Fruit fly (Drosophila melanogaster): ENCODE measurements around the gene boi.

Gene boi

DNA sequence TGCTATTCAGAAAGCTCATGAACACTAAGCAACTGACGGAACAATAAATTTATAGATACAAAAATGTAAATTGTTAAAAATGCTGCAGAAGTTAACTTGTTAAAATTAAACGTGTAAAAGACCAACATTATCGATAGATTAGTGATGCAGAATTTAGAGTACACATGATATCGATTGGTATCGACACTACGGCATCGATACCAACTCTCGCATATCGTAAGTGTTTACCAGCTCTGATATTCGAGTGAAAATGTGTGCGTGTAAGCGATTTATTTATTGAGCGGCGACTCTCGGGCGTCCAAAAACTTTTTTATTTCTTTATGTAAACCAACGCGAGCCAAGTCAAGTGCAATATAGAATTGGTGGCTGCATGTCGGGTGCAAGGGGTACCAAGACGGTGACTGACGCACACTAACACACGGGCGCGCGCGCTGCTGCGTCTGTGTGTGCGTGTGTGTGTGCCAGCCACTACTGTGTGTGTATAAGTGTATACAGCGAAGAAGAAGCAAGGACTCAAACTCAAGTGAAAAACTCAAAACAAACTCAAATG lies 22.0 kb downstream of the boi start, which contains the start of gene z (continued):
- no peak for TF ChIP-seq Hmr (GFP tag; optimal IDR thresholded peaks at IDR 0.05)
- TF ChIP-seq CG2875 (GFP tag; optimal IDR thresholded peaks at IDR 0.05) = no peak
- no peak for TF ChIP-seq CG1602 (GFP tag; optimal IDR thresholded peaks at IDR 0.05)
- peak; percentile 83 for TF ChIP-seq sens (GFP tag)
- TF ChIP-seq insv (GFP tag; optimal IDR thresholded peaks at IDR 0.05) = no peak
- peak; percentile 30 for TF ChIP-seq CG12391 (tag; optimal IDR thresholded peaks at IDR 0.05)
- TF ChIP-seq Fer3 (tag; optimal IDR thresholded peaks at IDR 0.05) = no peak
- no peak for TF ChIP-seq Atf-2 (GFP tag; optimal IDR thresholded peaks at IDR 0.05)
- TF ChIP-seq Drgx (GFP tag; IDR thresholded peaks at IDR 0.05) = no peak
- no peak for TF ChIP-seq fd64A (GFP tag; optimal IDR thresholded peaks at IDR 0.05)
- no peak for TF ChIP-seq CG7372 (GFP tag; IDR thresholded peaks at IDR 0.05)
- TF ChIP-seq Aef1 (GFP tag; IDR thresholded peaks at IDR 0.05) = no peak
- no peak for TF ChIP-seq fru (optimal IDR thresholded peaks at IDR 0.05)
- peak; percentile 31 for TF ChIP-seq lilli (GFP tag; optimal IDR thresholded peaks at IDR 0.05)
- no peak for TF ChIP-seq TFAM (GFP tag; optimal IDR thresholded peaks at IDR 0.05)
- TF ChIP-seq jing (GFP tag; optimal IDR thresholded peaks at IDR 0.05) = no peak
- TF ChIP-seq Six4 (GFP tag; optimal IDR thresholded peaks at IDR 0.05) = no peak
- no peak for TF ChIP-seq ewg (GFP tag; optimal IDR thresholded peaks at IDR 0.05)
- no peak for TF ChIP-seq gsb-n (tag; optimal IDR thresholded peaks at IDR 0.05)
- no peak for TF ChIP-seq chif (GFP tag; optimal IDR thresholded peaks at IDR 0.05)
- no peak for TF ChIP-seq bowl (GFP tag; IDR thresholded peaks at IDR 0.05)
- TF ChIP-seq CG11247 (GFP tag; IDR thresholded peaks at IDR 0.05) = no peak
- TF ChIP-seq knrl (GFP tag; IDR thresholded peaks at IDR 0.05; ENCODE audit: partially characterized antibody) = peak; percentile 95
- no peak for TF ChIP-seq Fer1 (GFP tag; optimal IDR thresholded peaks at IDR 0.05)
- TF ChIP-seq CG30431 (GFP tag; optimal IDR thresholded peaks at IDR 0.05) = no peak
- TF ChIP-seq CkIIα-i1 (GFP tag; IDR thresholded peaks at IDR 0.05) = no peak
- TF ChIP-seq CG9797 (GFP tag; optimal IDR thresholded peaks at IDR 0.05) = no peak
- no peak for TF ChIP-seq btn (GFP tag; optimal IDR thresholded peaks at IDR 0.05)
- TF ChIP-seq run (tag; optimal IDR thresholded peaks at IDR 0.05) = no peak
- no peak for TF ChIP-seq CG12299 (tag; optimal IDR thresholded peaks at IDR 0.05)
- no peak for TF ChIP-seq CG10654 (GFP tag; optimal IDR thresholded peaks at IDR 0.05)
- TF ChIP-seq ERR (GFP tag; optimal IDR thresholded peaks at IDR 0.05) = no peak
- TF ChIP-seq CG6813 (GFP tag; optimal IDR thresholded peaks at IDR 0.05) = no peak
- no peak for TF ChIP-seq ac (GFP tag; optimal IDR thresholded peaks at IDR 0.05)
- no peak for TF ChIP-seq CG8281 (tag; optimal IDR thresholded peaks at IDR 0.05)
- peak; percentile 99 for TF ChIP-seq cg (GFP tag; optimal IDR thresholded peaks at IDR 0.05)
- no peak for TF ChIP-seq CG18764 (GFP tag; optimal IDR thresholded peaks at IDR 0.05)
- no peak for TF ChIP-seq ase (GFP tag; IDR thresholded peaks at IDR 0.05)
- TF ChIP-seq ken (GFP tag; IDR thresholded peaks at IDR 0.05) = no peak
- TF ChIP-seq CG13123 (GFP tag; optimal IDR thresholded peaks at IDR 0.05) = no peak
- TF ChIP-seq chn (GFP tag; optimal IDR thresholded peaks at IDR 0.05) = no peak
- TF ChIP-seq Hr3 (GFP tag; optimal IDR thresholded peaks at IDR 0.05) = no peak
- TF ChIP-seq ems (GFP tag; optimal IDR thresholded peaks at IDR 0.05) = no peak
- TF ChIP-seq CG10565 (GFP tag; optimal IDR thresholded peaks at IDR 0.05) = no peak
- TF ChIP-seq CG9932 (GFP tag; IDR thresholded peaks at IDR 0.05) = peak; percentile 44; the same call in 1 of the 2 replicates
- TF ChIP-seq Jarid2 (GFP tag; optimal IDR thresholded peaks at IDR 0.05) = peak; percentile 18
- no peak for TF ChIP-seq h (optimal IDR thresholded peaks at IDR 0.05)
- TF ChIP-seq ftz-f1 (GFP tag; optimal IDR thresholded peaks at IDR 0.05) = no peak
- TF ChIP-seq Max (GFP tag; optimal IDR thresholded peaks at IDR 0.05) = no peak
- TF ChIP-seq PHDP (tag; optimal IDR thresholded peaks at IDR 0.05) = no peak
- TF ChIP-seq CG9215 (GFP tag; IDR thresholded peaks at IDR 0.05) = no peak
- no peak for TF ChIP-seq en (GFP tag; optimal IDR thresholded peaks at IDR 0.05)
- no peak for TF ChIP-seq HLHmδ (GFP tag; optimal IDR thresholded peaks at IDR 0.05)

Measured in whole organism, embryonic.